Fruit fly (Drosophila melanogaster) whole organism, embryonic: Measurements from ENCODE around the gene CG11672.
A peak's percentile ranks its signal among the peaks of the same experiment; 100 is the strongest.

Experiments
- Atf3 ChIP-seq: fragments of 200-800 bp; sonication (Bioruptor generic); optimal IDR thresholded peaks from 3 replicates; lab custom pipeline; 2016; ENCODE audit warnings: missing biosample characterization, missing genetic modification characterization
- Blimp-1 ChIP-seq: fragments of 200-800 bp; sonication (Bioruptor generic); optimal IDR thresholded peaks from 3 replicates; lab custom pipeline; 2018; ENCODE audit warnings: missing biosample characterization, missing genetic modification characterization, mild to moderate bottlenecking, moderate library complexity, missing genetic modification reagents
- CG10147 ChIP-seq: fragments of 200-800 bp; sonication (Bioruptor generic); optimal IDR thresholded peaks from 2 replicates; lab custom pipeline; 2019; ENCODE audit warnings: missing biosample characterization, mild to moderate bottlenecking, missing genetic modification characterization, moderate library complexity
- CG12155 ChIP-seq: fragments of 200-800 bp; sonication (Bioruptor generic); optimal IDR thresholded peaks from 3 replicates; lab custom pipeline; 2016; ENCODE audit warnings: missing biosample characterization, missing genetic modification characterization
- CG12659 ChIP-seq: fragments of 200-800 bp; sonication (Bioruptor generic); optimal IDR thresholded peaks from 3 replicates; lab custom pipeline; 2017; ENCODE audit warnings: mild to moderate bottlenecking, missing biosample characterization, missing genetic modification reagents, missing genetic modification characterization
- CG14710 ChIP-seq: fragments of 200-800 bp; sonication (Bioruptor generic); optimal IDR thresholded peaks from 3 replicates; lab custom pipeline; 2019; ENCODE audit warnings: missing biosample characterization, mild to moderate bottlenecking, missing genetic modification characterization, moderate library complexity
- CG1602 ChIP-seq: fragments of 200-800 bp; sonication (Bioruptor generic); optimal IDR thresholded peaks from 3 replicates; lab custom pipeline; 2016; ENCODE audit warnings: missing biosample characterization, missing genetic modification characterization
- CG17328 ChIP-seq: fragments of 200-800 bp; sonication (Bioruptor generic); IDR thresholded peaks from 2 replicates; pipeline ENCODE4 v1.3.6; 2022; ENCODE audit warnings: missing biosample characterization, missing genetic modification characterization
- CG2129 ChIP-seq: fragments of 200-800 bp; sonication (Bioruptor generic); IDR thresholded peaks from 2 replicates; pipeline ENCODE4 v1.3.6; 2022; ENCODE audit warnings: missing biosample characterization, missing genetic modification characterization; ENCODE audit not compliant: partially characterized antibody
- CG2199 ChIP-seq: fragments of 200-800 bp; sonication (Bioruptor generic); IDR thresholded peaks from 3 replicates; pipeline ENCODE4 v1.3.6; 2022; ENCODE audit warnings: missing biosample characterization, missing genetic modification characterization
- CG3281 ChIP-seq: fragments of 200-800 bp; sonication (Bioruptor generic); optimal IDR thresholded peaks from 3 replicates; lab custom pipeline; 2017; ENCODE audit warnings: missing biosample characterization, mild to moderate bottlenecking, missing genetic modification characterization
- CG33557 ChIP-seq: fragments of 200-800 bp; sonication (Bioruptor generic); optimal IDR thresholded peaks from 2 replicates; lab custom pipeline; 2019; ENCODE audit warnings: missing biosample characterization, mild to moderate bottlenecking, missing genetic modification characterization, moderate library complexity
- CG42726 ChIP-seq: fragments of 200-800 bp; sonication (Bioruptor generic); IDR thresholded peaks from 2 replicates; pipeline ENCODE4 v1.3.6; 2022; ENCODE audit warnings: missing biosample characterization, missing genetic modification characterization; ENCODE audit not compliant: partially characterized antibody
- CG4424 ChIP-seq: fragments of 200-800 bp; sonication (Bioruptor generic); optimal IDR thresholded peaks from 3 replicates; lab custom pipeline; 2016; ENCODE audit warnings: missing biosample characterization, missing genetic modification characterization
- CG7786 ChIP-seq: fragments of 200-800 bp; sonication (Bioruptor generic); optimal IDR thresholded peaks from 2 replicates; lab custom pipeline; 2016; ENCODE audit warnings: missing biosample characterization, missing genetic modification characterization
- CG8478 ChIP-seq: fragments of >200 bp; optimal IDR thresholded peaks from 2 replicates; lab custom pipeline; 2018
- CHES-1-like ChIP-seq: fragments of 200-800 bp; sonication (Bioruptor generic); optimal IDR thresholded peaks from 2 replicates; lab custom pipeline; 2016; ENCODE audit warnings: missing biosample characterization, missing genetic modification characterization
- Gug ChIP-seq: fragments of 200-800 bp; sonication (Bioruptor generic); IDR thresholded peaks from 4 replicates; pipeline ENCODE4 v1.3.6; 2022; ENCODE audit warnings: missing biosample characterization, missing genetic modification characterization
- HmgD ChIP-seq: fragments of 200-800 bp; sonication (Bioruptor generic); optimal IDR thresholded peaks from 3 replicates; lab custom pipeline; 2016; ENCODE audit warnings: missing biosample characterization, missing genetic modification characterization
- Hr39 ChIP-seq: fragments of >200 bp; optimal IDR thresholded peaks from 2 replicates; lab custom pipeline; 2017
- Hr78 ChIP-seq, 2 experiments: fragments of 200-800 bp in 1 of 2; fragments of >200 bp in 1 of 2; sonication (Bioruptor generic) in 1 of 2; optimal IDR thresholded peaks; 2 replicates each; lab custom pipeline; 2017 to 2019; ENCODE audit warnings: missing biosample characterization in 2 of 2, missing genetic modification characterization in 2 of 2, mild to moderate bottlenecking in 1 of 2, moderate library complexity in 1 of 2
- Hsf ChIP-seq: fragments of 200-800 bp; sonication (Bioruptor generic); optimal IDR thresholded peaks from 3 replicates; lab custom pipeline; 2016; ENCODE audit warnings: missing biosample characterization, missing genetic modification characterization
- Mrtf ChIP-seq: fragments of 200-800 bp; sonication (Bioruptor generic); IDR thresholded peaks from 3 replicates; pipeline ENCODE4 v1.3.6; 2022; ENCODE audit warnings: missing biosample characterization, missing genetic modification characterization
- Nf-YB ChIP-seq: fragments of 200-800 bp; sonication (Bioruptor generic); optimal IDR thresholded peaks from 3 replicates; lab custom pipeline; 2019; ENCODE audit warnings: missing biosample characterization, mild to moderate bottlenecking, missing genetic modification characterization, moderate library complexity
- Opbp ChIP-seq: fragments of 200-800 bp; sonication (Bioruptor generic); IDR thresholded peaks from 3 replicates; pipeline ENCODE4 v1.3.6; 2022; ENCODE audit warnings: missing biosample characterization, missing genetic modification characterization; ENCODE audit not compliant: partially characterized antibody
- PHDP ChIP-seq: fragments of 200-800 bp; sonication (Bioruptor generic); optimal IDR thresholded peaks from 3 replicates; lab custom pipeline; 2018; ENCODE audit warnings: missing biosample characterization, mild to moderate bottlenecking, missing genetic modification characterization, moderate library complexity
- Rx ChIP-seq: fragments of 200-800 bp; sonication (Bioruptor generic); IDR thresholded peaks from 2 replicates; pipeline ENCODE4 v1.3.6; 2022; ENCODE audit warnings: missing biosample characterization, missing genetic modification characterization
- Stat92E ChIP-seq, 3 experiments: fragments of >200 bp in 2 of 3; fragments of 200-800 bp in 1 of 3; sonication (Bioruptor generic) in 1 of 3; optimal IDR thresholded peaks; 2 replicates each; lab custom pipeline; 2017 to 2019; ENCODE audit warnings: missing biosample characterization in 3 of 3, missing genetic modification characterization in 3 of 3, mild to moderate bottlenecking in 1 of 3, moderate library complexity in 1 of 3
- Trl ChIP-seq, 3 experiments: fragments of >200 bp in 2 of 3; fragments of 200-800 bp in 1 of 3; sonication (Bioruptor generic) in 1 of 3; optimal IDR thresholded peaks; 2 replicates in 1 of 3; 3 replicates in 2 of 3; lab custom pipeline; 2016 to 2017; ENCODE audit warnings: missing biosample characterization in 1 of 3, missing genetic modification characterization in 1 of 3
- ab ChIP-seq: fragments of 200-800 bp; sonication (Bioruptor generic); optimal IDR thresholded peaks from 2 replicates; lab custom pipeline; 2016; ENCODE audit warnings: missing biosample characterization, missing genetic modification characterization
- croc ChIP-seq: fragments of 200-800 bp; sonication (Bioruptor generic); conservative IDR thresholded peaks from 3 replicates; pipeline ENCODE4 v1.3.6; 2022; ENCODE audit warnings: missing biosample characterization, missing genetic modification characterization
- cwo ChIP-seq: fragments of 200-800 bp; sonication (Bioruptor generic); optimal IDR thresholded peaks from 3 replicates; lab custom pipeline; 2017; ENCODE audit warnings: missing biosample characterization, missing genetic modification characterization, mild to moderate bottlenecking, moderate library complexity, missing genetic modification reagents
- dimm ChIP-seq: fragments of 200-800 bp; sonication (Bioruptor generic); IDR thresholded peaks from 2 replicates; pipeline ENCODE4 v1.3.6; 2022; ENCODE audit warnings: missing biosample characterization, missing genetic modification characterization
- dpn ChIP-seq, 2 experiments: fragments of 200-800 bp; sonication (Bioruptor generic); optimal IDR thresholded peaks; 3 replicates each; lab custom pipeline; 2016; ENCODE audit warnings: missing biosample characterization in 2 of 2, missing genetic modification characterization in 2 of 2
- dysf ChIP-seq: fragments of 200-800 bp; sonication (Bioruptor generic); IDR thresholded peaks from 3 replicates; pipeline ENCODE4 v1.3.6; 2022; ENCODE audit warnings: missing biosample characterization, missing genetic modification characterization
- fd96Cb ChIP-seq: fragments of 200-800 bp; sonication (Bioruptor generic); optimal IDR thresholded peaks from 2 replicates; lab custom pipeline; 2018; ENCODE audit warnings: missing biosample characterization, mild to moderate bottlenecking, missing genetic modification characterization, moderate library complexity
- gcm ChIP-seq: fragments of 200-800 bp; sonication (Bioruptor generic); optimal IDR thresholded peaks from 2 replicates; lab custom pipeline; 2019; ENCODE audit warnings: missing biosample characterization, mild to moderate bottlenecking, missing genetic modification characterization, moderate library complexity
- gcm2 ChIP-seq: fragments of 200-800 bp; sonication (Bioruptor generic); optimal IDR thresholded peaks from 2 replicates; lab custom pipeline; 2016; ENCODE audit warnings: missing biosample characterization, missing genetic modification characterization
- h ChIP-seq: fragments of >200 bp; optimal IDR thresholded peaks from 2 replicates; lab custom pipeline; 2017
- hb ChIP-seq: fragments of 200-800 bp; sonication (Bioruptor generic); IDR thresholded peaks from 3 replicates; pipeline ENCODE4 v1.3.6; 2022; ENCODE audit warnings: missing biosample characterization, missing genetic modification characterization; ENCODE audit not compliant: partially characterized antibody
- ind ChIP-seq: fragments of 200-800 bp; sonication (Bioruptor generic); optimal IDR thresholded peaks from 3 replicates; lab custom pipeline; 2016; ENCODE audit warnings: missing biosample characterization, missing genetic modification characterization
- maf-S ChIP-seq: fragments of 200-800 bp; sonication (Bioruptor generic); optimal IDR thresholded peaks from 2 replicates; lab custom pipeline; 2016; ENCODE audit warnings: missing biosample characterization, missing genetic modification characterization
- nom ChIP-seq: fragments of 200-800 bp; sonication (Bioruptor generic); optimal IDR thresholded peaks from 2 replicates; lab custom pipeline; 2017; ENCODE audit warnings: missing biosample characterization, missing genetic modification characterization, mild to moderate bottlenecking, moderate library complexity, missing genetic modification reagents
- onecut ChIP-seq: fragments of 200-800 bp; sonication (Bioruptor generic); IDR thresholded peaks from 2 replicates; pipeline ENCODE4 v1.3.6; 2022; ENCODE audit warnings: missing biosample characterization, missing genetic modification characterization
- sd ChIP-seq: fragments of 200-800 bp; sonication (Bioruptor generic); optimal IDR thresholded peaks from 3 replicates; lab custom pipeline; 2018; ENCODE audit warnings: missing biosample characterization, mild to moderate bottlenecking, missing genetic modification characterization, moderate library complexity
- sima ChIP-seq: fragments of 200-800 bp; sonication (Bioruptor generic); optimal IDR thresholded peaks from 2 replicates; lab custom pipeline; 2016; ENCODE audit warnings: missing biosample characterization, missing genetic modification characterization
- trem ChIP-seq: fragments of 200-800 bp; optimal IDR thresholded peaks from 3 replicates; lab custom pipeline; 2019; ENCODE audit warnings: missing biosample characterization, mild to moderate bottlenecking, missing genetic modification characterization, moderate library complexity
- tx ChIP-seq: fragments of 200-800 bp; sonication (Bioruptor generic); optimal IDR thresholded peaks from 2 replicates; lab custom pipeline; 2016; ENCODE audit warnings: missing biosample characterization, missing genetic modification characterization

The CG11672 gene

dm6 chr3R:8264302-8265080, 25.9 kb downstream of the CG11672 start, which contains the start of the genes RPA1 and Mcm2 (continued):
- TF ChIP-seq Blimp-1 (GFP tag; lab: Kevin White, UChicago) (peak; percentile 50), PHDP (no peak), CG2199 (GFP tag; lab: Robert Waterston, UW) (0 out of 3 replicates have a peak, but pooled peaks have one; percentile 32), gcm (GFP tag; lab: Kevin White, UChicago) (peak; percentile 63), fd96Cb (tag; lab: Kevin White, UChicago) (peak; percentile 63), onecut (peak; percentile 44), Rx (GFP tag; lab: Robert Waterston, UW) (peak; percentile 48; the same call in 1 of the 2 replicates), croc (GFP tag; lab: Robert Waterston, UW) (peak; percentile 56), dysf (peak; percentile 85), CG14710 (tag; lab: Kevin White, UChicago) (peak; percentile 82), CG12659 (GFP tag; lab: Kevin White, UChicago) (peak; percentile 88), cwo (GFP tag; lab: Kevin White, UChicago) (peak; percentile 49), sd (tag; lab: Kevin White, UChicago) (no peak), CG2129 (GFP tag; lab: Robert Waterston, UW) (no peak), trem (peak; percentile 49), ab (GFP tag; lab: Kevin White, UChicago) (no peak), sima (GFP tag; lab: Kevin White, UChicago) (no peak), CHES-1-like (GFP tag; lab: Kevin White, UChicago) (no peak), ind (GFP tag; lab: Kevin White, UChicago) (peak; percentile 87), CG12155 (GFP tag; lab: Kevin White, UChicago) (peak; percentile 84), maf-S (GFP tag; lab: Kevin White, UChicago) (peak; percentile 23), Nf-YB (peak; percentile 51), Stat92E (GFP tag; optimal IDR thresholded peaks at IDR 0.05; lab: Kevin White, UChicago) (no peak), Gug (GFP tag; lab: Robert Waterston, UW) (peak; percentile 93), Mrtf (peak; percentile 75; the same call in 1 of the 3 replicates), Hr78 (GFP tag; optimal IDR thresholded peaks at IDR 0.05; lab: Kevin White, UChicago) (no peak), CG42726 (GFP tag; lab: Robert Waterston, UW) (0 out of 2 replicates have a peak, but pooled peaks have one; percentile 38), dimm (GFP tag; lab: Robert Waterston, UW) (peak; percentile 38; the same call in 1 of the 2 replicates), HmgD (no peak), CG8478 (lab: Kevin White, UChicago) (no peak), CG3281 (GFP tag; lab: Kevin White, UChicago) (peak; percentile 76), Hsf (GFP tag; lab: Kevin White, UChicago) (peak; percentile 74), gcm2 (no peak), CG17328 (peak; percentile 41), tx (peak; percentile 10), dpn (GFP tag; optimal IDR thresholded peaks at IDR 0.05; lab: Kevin White, UChicago) (peak; percentile 47 to 81), CG4424 (peak; percentile 84), hb (GFP tag; lab: Robert Waterston, UW) (no peak), Trl (optimal IDR thresholded peaks at IDR 0.05; lab: Kevin White, UChicago) (no peak), Trl (GFP tag; optimal IDR thresholded peaks at IDR 0.05; lab: Kevin White, UChicago) (peak; percentile 64), Atf3 (no peak), CG10147 (GFP tag; lab: Kevin White, UChicago) (peak; percentile 68), nom (GFP tag; lab: Kevin White, UChicago) (peak; percentile 59), h (lab: Kevin White, UChicago) (no peak), Opbp (peak; percentile 10; the same call in 1 of the 3 replicates), CG7786 (GFP tag; lab: Kevin White, UChicago) (peak; percentile 52), CG33557 (GFP tag; lab: Kevin White, UChicago) (peak; percentile 76), CG1602 (GFP tag; lab: Kevin White, UChicago) (peak; percentile 78), Hr39 (lab: Kevin White, UChicago) (no peak)
